Worm (Caenorhabditis elegans) whole organism, L4 larva: ENCODE results near the gene fpn-1.2.

Experiments used
- ZK546.5 ChIP-seq, 2 experiments: sonication (generic microtip); optimal IDR thresholded peaks; 2 replicates each; lab custom pipeline; 2017; ENCODE audit warnings: missing biosample characterization in 2 of 2, missing genetic modification characterization in 2 of 2
- ama-1 ChIP-seq: fragments of 150-350 bp; optimal IDR thresholded peaks from 2 replicates; lab custom pipeline; 2014; ENCODE audit warnings: inconsistent platforms, mixed read lengths
- hif-1 ChIP-seq, 2 experiments: sonication (generic microtip); optimal IDR thresholded peaks; 2 replicates each; lab custom pipeline; 2016 to 2017; ENCODE audit warnings: missing compliant biosample characterization in 2 of 2, missing genetic modification characterization in 2 of 2, missing genetic modification reagents in 2 of 2, missing genotype in 2 of 2, mild to moderate bottlenecking in 1 of 2
- skn-1 ChIP-seq: fragments of 150-350 bp; optimal IDR thresholded peaks from 2 replicates; lab custom pipeline; 2014; ENCODE audit warnings: missing biosample characterization, missing genetic modification characterization
- unc-39 ChIP-seq: sonication (generic microtip); optimal IDR thresholded peaks from 2 replicates; lab custom pipeline; 2017; ENCODE audit warnings: missing biosample characterization, missing genetic modification characterization

DNA sequence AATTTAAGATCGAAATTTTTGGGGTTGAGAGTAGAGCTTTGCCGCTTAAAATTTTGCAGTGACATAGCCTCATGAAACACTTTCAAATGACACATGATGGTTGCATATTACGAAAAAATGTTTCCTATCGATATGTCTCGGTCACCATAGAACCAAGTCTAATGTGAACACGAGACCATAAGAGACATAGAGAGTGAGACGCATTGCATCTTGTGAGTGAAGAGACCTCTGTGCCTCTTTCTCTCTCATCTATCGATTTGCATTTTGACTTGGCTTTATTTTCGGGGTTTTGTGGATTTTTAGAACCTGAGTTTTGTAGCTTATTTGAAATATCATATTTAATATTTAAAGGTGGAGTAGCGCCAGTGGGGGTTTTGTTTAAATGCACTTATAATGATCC, 2.5 kb upstream of the fpn-1.2 start:
- TF ChIP-seq ZK546.5 (tag; optimal IDR thresholded peaks at IDR 0.05; lab: Kevin White, UChicago): no peak
- no peak for TF ChIP-seq unc-39 (tag; lab: Kevin White, UChicago)
- TF ChIP-seq hif-1 (tag; optimal IDR thresholded peaks at IDR 0.05; lab: Kevin White, UChicago): no peak
- no peak for TF ChIP-seq skn-1
- TF ChIP-seq ama-1: no peak
